Worm (Caenorhabditis elegans): ENCODE data around the gene F01D5.3.
A peak's percentile ranks its signal among the peaks of the same experiment; 100 is the strongest.

The F01D5.3 gene

DNA sequence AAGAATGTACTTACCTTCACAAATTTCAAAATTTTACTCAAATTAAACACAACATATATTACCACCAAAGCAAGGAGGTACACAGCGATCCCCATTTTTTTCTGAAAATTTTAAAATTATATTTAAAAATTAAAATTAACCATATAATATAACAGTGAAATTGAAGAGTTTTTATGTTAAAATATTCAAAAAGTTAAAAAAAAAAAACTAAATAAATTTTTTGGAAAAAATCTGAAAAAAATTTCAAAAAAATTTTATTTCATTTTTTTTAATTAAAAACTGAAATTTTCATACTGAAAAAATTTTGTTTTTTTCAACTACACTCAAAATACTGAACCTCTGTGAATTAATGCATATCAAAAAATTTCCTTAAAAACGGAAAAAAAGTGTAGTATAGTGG is 16.9 kb upstream of the F01D5.3 start, which contains the start of gene cyp-37A1:
Gene cyp-37A1 (minus strand): TSS at position 101 of the 400 bp plus-strand sequence.
- TF ChIP-seq nhr-129 (tag; optimal IDR thresholded peaks at IDR 0.05) (no peak), mab-5 (tag; optimal IDR thresholded peaks at IDR 0.05) (no peak), egl-27 (tag; optimal IDR thresholded peaks at IDR 0.05) (no peak), C34F6.9 (tag; optimal IDR thresholded peaks at IDR 0.05) (no peak), peb-1 (tag; optimal IDR thresholded peaks at IDR 0.05) (no peak), nhr-12 (tag; optimal IDR thresholded peaks at IDR 0.05) (no peak), ama-1 (optimal IDR thresholded peaks at IDR 0.05) (no peak)

DNA sequence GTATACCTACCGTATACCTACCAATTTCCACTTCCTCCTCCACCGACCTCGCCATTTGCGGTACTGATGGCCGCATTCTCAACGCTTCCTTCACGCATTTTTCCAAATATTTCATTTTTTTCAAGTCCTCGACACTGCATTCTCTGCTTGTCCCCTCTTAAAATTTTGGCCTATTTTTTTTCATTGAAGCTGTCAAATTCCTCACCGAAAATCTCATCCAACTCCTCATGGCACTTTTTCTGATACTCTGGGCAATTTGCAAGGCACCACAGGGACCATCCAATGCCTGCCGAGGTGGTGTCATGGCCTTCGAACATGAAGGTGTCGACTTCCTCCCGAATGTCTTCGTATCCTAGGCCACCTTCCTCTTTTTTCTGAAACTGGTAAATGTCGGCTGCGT is 14.7 kb upstream of the F01D5.3 start:
- TF ChIP-seq lin-13 (GFP tag; optimal IDR thresholded peaks at IDR 0.05) (no peak), fos-1 (tag; optimal IDR thresholded peaks at IDR 0.05) (no peak), crh-2 (tag; optimal IDR thresholded peaks at IDR 0.05) (no peak), nhr-12 (tag; optimal IDR thresholded peaks at IDR 0.05) (no peak), nhr-237 (tag; optimal IDR thresholded peaks at IDR 0.05) (no peak), F13H6.1 (tag; optimal IDR thresholded peaks at IDR 0.05) (no peak), unc-39 (tag; optimal IDR thresholded peaks at IDR 0.05) (no peak), elt-3 (tag; optimal IDR thresholded peaks at IDR 0.05) (no peak), ztf-11 (tag; optimal IDR thresholded peaks at IDR 0.05) (no peak), C34F6.9 (tag; optimal IDR thresholded peaks at IDR 0.05) (no peak), ztf-4 (tag; optimal IDR thresholded peaks at IDR 0.05) (no peak), snpc-4 (tag; optimal IDR thresholded peaks at IDR 0.05) (no peak), lin-11 (tag; optimal IDR thresholded peaks at IDR 0.05) (no peak)

DNA sequence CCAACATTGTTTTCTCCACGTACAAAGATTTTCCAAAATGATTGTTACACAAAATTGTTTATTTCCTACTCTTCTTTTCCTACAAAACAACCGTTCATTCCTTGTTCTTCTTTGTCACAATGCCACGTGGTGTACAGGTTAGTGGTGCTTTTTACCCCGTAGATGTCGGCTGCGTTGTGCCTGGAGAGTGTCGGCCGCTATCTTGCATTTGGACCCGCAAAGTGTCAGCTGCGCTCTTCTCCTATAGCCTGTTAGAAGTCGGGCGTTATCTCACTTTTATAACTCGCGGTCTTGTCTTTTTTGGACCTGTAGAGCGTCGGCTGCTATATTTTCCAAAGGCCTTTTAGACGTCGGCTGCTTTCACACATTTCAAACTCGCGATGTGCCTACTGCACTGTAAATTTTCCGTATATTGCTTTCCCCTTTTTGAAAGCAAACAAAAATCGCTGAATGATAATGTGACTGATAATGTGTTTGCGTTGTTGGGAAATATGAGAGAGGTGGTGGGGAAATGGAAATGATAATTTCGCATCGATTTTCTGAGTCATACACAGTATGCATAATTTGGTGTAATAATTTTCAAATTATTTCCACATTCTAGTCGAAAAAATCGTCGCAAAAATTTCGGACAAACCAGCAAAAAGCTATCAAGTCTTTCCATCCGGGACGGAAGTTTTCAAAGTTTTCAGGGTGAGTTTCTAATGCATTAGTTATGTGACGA is 10.9 kb upstream of the F01D5.3 start, which contains the start of gene F01D5.8:
Gene F01D5.8 (plus strand): TSS at position 51 of the 721 bp plus-strand sequence.
- peak; percentile 75 for TF ChIP-seq fos-1 (tag; optimal IDR thresholded peaks at IDR 0.05)
- no peak for TF ChIP-seq ztf-11 (tag; optimal IDR thresholded peaks at IDR 0.05)
- TF ChIP-seq snpc-4 (tag; optimal IDR thresholded peaks at IDR 0.05), result peak; percentile 47
- TF ChIP-seq sem-4 (tag; optimal IDR thresholded peaks at IDR 0.05), result no peak

DNA sequence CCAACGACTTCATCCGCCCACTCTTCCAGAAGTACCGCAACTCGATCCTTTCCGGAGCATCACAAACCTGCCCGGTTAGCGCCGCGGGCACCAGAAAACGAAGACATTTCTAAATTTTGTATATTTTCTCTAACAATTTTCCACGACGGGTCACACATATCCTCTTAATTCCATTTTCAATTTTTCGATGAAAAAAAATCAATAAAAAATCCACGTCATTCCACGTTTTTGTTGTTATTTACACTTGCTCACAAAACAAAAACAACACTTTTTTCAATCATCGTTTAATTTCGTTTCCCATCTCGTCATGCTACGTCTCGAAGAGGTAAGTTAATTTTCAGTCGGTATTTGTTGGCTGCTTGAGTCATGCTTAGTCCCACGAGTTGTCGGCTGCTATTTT is 8.4 kb upstream of the F01D5.3 start, which contains the start of gene F01D5.7:
Gene F01D5.7 (plus strand): TSS at position 301 of the 400 bp plus-strand sequence.
- TF ChIP-seq mab-5 (tag; optimal IDR thresholded peaks at IDR 0.05), result no peak
- no peak for TF ChIP-seq elt-1 (tag; optimal IDR thresholded peaks at IDR 0.05)
- TF ChIP-seq unc-39 (tag; optimal IDR thresholded peaks at IDR 0.05), result no peak
- TF ChIP-seq alr-1 (tag; optimal IDR thresholded peaks at IDR 0.05), result no peak
- TF ChIP-seq elt-3 (tag; optimal IDR thresholded peaks at IDR 0.05), result no peak
- TF ChIP-seq gmeb-1 (tag; optimal IDR thresholded peaks at IDR 0.05), result no peak
- TF ChIP-seq nhr-23 (tag; optimal IDR thresholded peaks at IDR 0.05), result no peak
- TF ChIP-seq ceh-16 (tag; optimal IDR thresholded peaks at IDR 0.05), result no peak

DNA sequence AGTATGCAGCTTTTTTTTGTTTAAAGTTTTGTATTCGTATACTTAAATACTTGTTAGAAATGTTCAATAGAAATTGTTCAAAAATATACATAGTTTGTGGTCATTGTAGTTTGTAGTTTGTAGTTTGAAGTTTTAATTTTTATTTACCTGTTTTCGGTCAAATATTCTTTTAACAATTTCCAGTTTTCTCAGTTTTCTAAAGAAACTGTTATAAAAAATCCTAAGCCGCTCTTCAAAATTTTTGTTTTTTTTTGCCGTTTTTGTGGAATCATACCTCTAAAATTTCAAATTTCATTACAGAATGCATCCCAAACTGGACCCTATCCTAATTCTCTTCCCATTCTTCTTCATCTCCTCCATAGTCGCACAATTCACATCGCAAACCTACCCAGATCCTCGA is 6.3 kb upstream of the F01D5.3 start, which contains the start of gene F01D5.6:
Gene F01D5.6 (plus strand): TSS at position 301 of the 400 bp plus-strand sequence.
- TF ChIP-seq ZK546.5 (tag; optimal IDR thresholded peaks at IDR 0.05) (no peak), ztf-4 (tag; optimal IDR thresholded peaks at IDR 0.05) (no peak), unc-62 (GFP tag; optimal IDR thresholded peaks at IDR 0.05) (no peak)

DNA sequence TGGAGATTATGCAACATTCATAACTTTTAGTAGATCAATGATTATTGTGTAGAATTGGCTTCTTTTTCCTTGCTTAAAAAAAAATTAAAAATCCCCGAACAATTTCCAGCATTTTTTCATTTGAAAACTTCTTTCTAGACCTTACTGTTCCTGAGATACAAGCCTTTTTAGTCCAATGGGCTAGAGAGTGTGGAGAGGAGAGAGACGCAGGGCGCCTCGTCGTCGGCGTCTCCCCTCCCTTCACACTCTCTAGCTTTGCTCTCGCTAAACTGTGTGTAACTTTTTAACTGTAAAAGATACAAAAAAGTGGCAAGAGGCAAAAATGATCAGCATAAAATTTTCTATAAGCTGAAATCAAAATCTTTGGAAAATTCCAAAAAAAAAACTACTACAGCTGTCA is 5.2 kb upstream of the F01D5.3 start:
- no peak for TF ChIP-seq ama-1 (optimal IDR thresholded peaks at IDR 0.05)
- TF ChIP-seq ceh-16 (tag; optimal IDR thresholded peaks at IDR 0.05), result no peak
- TF ChIP-seq lin-11 (tag; optimal IDR thresholded peaks at IDR 0.05), result no peak
- TF ChIP-seq lsy-2 (tag; optimal IDR thresholded peaks at IDR 0.05), result no peak
- TF ChIP-seq nhr-237 (tag; optimal IDR thresholded peaks at IDR 0.05), result no peak
- no peak for TF ChIP-seq sma-9 (GFP tag; optimal IDR thresholded peaks at IDR 0.05)
- TF ChIP-seq sma-9 (tag; optimal IDR thresholded peaks at IDR 0.05), result no peak
- no peak for TF ChIP-seq nhr-6 (tag; optimal IDR thresholded peaks at IDR 0.05)
- no peak for TF ChIP-seq nhr-11 (tag; optimal IDR thresholded peaks at IDR 0.05)
- no peak for TF ChIP-seq elt-3 (tag; optimal IDR thresholded peaks at IDR 0.05)
- no peak for TF ChIP-seq peb-1 (tag; optimal IDR thresholded peaks at IDR 0.05)
- TF ChIP-seq C34F6.9 (tag; optimal IDR thresholded peaks at IDR 0.05), result no peak
- no peak for TF ChIP-seq gmeb-1 (tag; optimal IDR thresholded peaks at IDR 0.05)
- TF ChIP-seq lin-13 (GFP tag; optimal IDR thresholded peaks at IDR 0.05), result no peak
- no peak for TF ChIP-seq snpc-4 (tag; optimal IDR thresholded peaks at IDR 0.05)
- TF ChIP-seq unc-39 (tag; optimal IDR thresholded peaks at IDR 0.05), result no peak
- no peak for TF ChIP-seq aly-2 (tag; optimal IDR thresholded peaks at IDR 0.05)
- TF ChIP-seq ceh-82 (tag; optimal IDR thresholded peaks at IDR 0.05), result no peak
- TF ChIP-seq ZK546.5 (tag; optimal IDR thresholded peaks at IDR 0.05), result no peak
- TF ChIP-seq sma-3 (GFP tag; optimal IDR thresholded peaks at IDR 0.05), result no peak
- no peak for TF ChIP-seq F13H6.1 (tag; optimal IDR thresholded peaks at IDR 0.05)

All from whole organism, L2 larva.